Worm (Caenorhabditis elegans) whole organism, midembryonic: Measurements from ENCODE around the gene nhr-231.

Source experiments
- T22C8.4 ChIP-seq: fragments of 200-800 bp; sonication (Bioruptor generic); IDR thresholded peaks from 2 replicates; pipeline ENCODE4 v1.3.6; 2022; ENCODE audit warnings: missing genetic modification characterization, missing compliant biosample characterization
- cog-1 ChIP-seq: sonication (generic microtip); optimal IDR thresholded peaks from 2 replicates; lab custom pipeline; 2016; ENCODE audit warnings: missing genetic modification characterization, missing compliant biosample characterization
- flt-1 ChIP-seq: fragments of 200-800 bp; sonication (Bioruptor generic); IDR thresholded peaks from 2 replicates; pipeline ENCODE4 v1.3.6; 2022; ENCODE audit warnings: missing genetic modification characterization, missing compliant biosample characterization
- klf-2 ChIP-seq: fragments of 200-800 bp; sonication (Bioruptor generic); conservative IDR thresholded peaks from 2 replicates; pipeline ENCODE4 v1.3.6; 2022; ENCODE audit warnings: missing genetic modification reagents, missing genetic modification characterization, missing compliant biosample characterization
- med-1 ChIP-seq: sonication (generic microtip); optimal IDR thresholded peaks from 2 replicates; lab custom pipeline; 2017; ENCODE audit warnings: missing genetic modification characterization, mild to moderate bottlenecking, missing compliant biosample characterization, antibody characterized with exemption, missing genetic modification reagents; ENCODE audit not compliant: insufficient read depth
- ref-1 ChIP-seq: fragments of 200-800 bp; sonication (Bioruptor generic); conservative IDR thresholded peaks from 2 replicates; pipeline ENCODE4 v1.3.6; 2022; ENCODE audit warnings: missing genetic modification reagents, missing genetic modification characterization, missing compliant biosample characterization
- tab-1 ChIP-seq: fragments of 200-800 bp; sonication (Bioruptor generic); IDR thresholded peaks from 2 replicates; pipeline ENCODE4 v1.3.6; 2022; ENCODE audit warnings: missing genetic modification characterization, missing compliant biosample characterization
- ztf-23 ChIP-seq: fragments of 200-800 bp; sonication (Bioruptor generic); IDR thresholded peaks from 2 replicates; pipeline ENCODE4 v1.3.6; 2022; ENCODE audit warnings: missing genetic modification reagents, missing genetic modification characterization, missing compliant biosample characterization
- ztf-29 ChIP-seq: fragments of 200-800 bp; sonication (Bioruptor generic); IDR thresholded peaks from 2 replicates; pipeline ENCODE4 v1.3.6; 2022; ENCODE audit warnings: missing genetic modification reagents, missing genetic modification characterization, missing compliant biosample characterization

Gene nhr-231

DNA sequence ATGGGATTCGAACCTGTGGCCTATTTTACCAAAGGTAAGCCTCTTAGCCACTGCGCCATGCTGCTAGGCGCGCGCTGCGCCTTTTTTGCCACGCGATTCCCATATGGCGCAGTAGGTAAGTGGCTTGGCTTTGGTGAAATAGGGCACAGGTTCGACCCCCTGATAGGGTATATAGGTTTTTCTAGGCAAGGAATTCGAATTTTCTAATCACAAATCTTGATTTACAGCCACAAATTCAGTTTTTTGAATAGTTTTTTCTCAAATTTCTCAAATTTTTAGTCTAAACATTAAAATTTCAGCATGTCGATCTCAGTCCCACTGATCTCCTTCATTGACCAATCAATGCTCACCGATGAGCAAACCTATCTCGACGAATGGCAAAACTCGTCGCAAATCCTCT is 19.9 kb downstream of the nhr-231 start, which contains the start of gene C54E10.3:
C54E10.3 (plus strand) TSS at position 301 of the 400 bp plus-strand sequence.
- TF ChIP-seq med-1 (GFP tag; lab: Kevin White, UChicago): no peak
- TF ChIP-seq tab-1: no peak

DNA sequence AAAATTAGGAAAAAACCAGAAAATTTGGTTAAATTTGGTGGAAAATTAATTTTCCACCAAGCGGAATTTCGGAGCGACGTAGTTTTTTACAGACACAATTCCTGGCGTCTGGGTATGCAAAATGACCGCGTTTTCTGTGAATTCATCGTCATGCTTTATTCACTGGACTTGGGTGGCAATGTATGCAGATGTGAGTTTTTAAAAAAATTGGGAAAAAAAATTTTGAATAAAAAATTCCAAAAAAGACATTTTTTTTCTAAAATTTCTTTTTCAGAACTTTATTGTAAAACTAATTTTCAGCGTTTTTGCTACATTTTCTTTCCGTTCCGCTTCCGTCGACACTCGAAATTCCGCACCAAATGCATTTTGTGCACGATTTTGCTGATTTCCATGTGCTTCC is 20.6 kb downstream of the nhr-231 start, which contains the start of gene C54E10.7:
C54E10.7 (plus strand) TSS at position 301 of the 400 bp plus-strand sequence.
- no peak for TF ChIP-seq ref-1
- no peak for TF ChIP-seq klf-2 (GFP tag; lab: Robert Waterston, UW)
- TF ChIP-seq T22C8.4 (GFP tag; lab: Robert Waterston, UW): no peak
- no peak for TF ChIP-seq cog-1 (tag; lab: Kevin White, UChicago)
- no peak for TF ChIP-seq flt-1 (GFP tag; lab: Robert Waterston, UW)
- TF ChIP-seq ztf-29 (GFP tag; lab: Robert Waterston, UW): no peak
- no peak for TF ChIP-seq tab-1

DNA sequence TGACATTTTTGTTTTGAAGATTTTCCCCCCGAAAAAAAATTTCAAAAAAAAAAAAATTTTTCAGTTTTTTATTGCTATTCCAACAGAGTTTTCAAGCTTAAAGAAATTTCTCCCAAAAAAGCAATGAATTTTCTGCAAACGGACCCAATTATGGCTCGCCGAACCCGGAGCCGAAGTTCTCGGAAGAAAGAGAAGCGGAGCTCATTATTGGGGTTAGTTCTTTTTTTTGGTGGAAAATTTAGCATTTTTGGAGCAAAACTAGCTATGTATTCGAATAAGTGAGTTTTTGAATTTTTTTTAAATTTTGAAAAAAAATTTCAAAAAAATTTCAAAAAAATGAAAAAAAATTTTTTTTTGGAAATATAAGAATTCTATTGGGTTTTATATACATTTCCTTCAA is 28.9 kb downstream of the nhr-231 start, which contains the start of gene ncs-5:
ncs-5 (plus strand) TSS at position 124 of the 400 bp plus-strand sequence.
- TF ChIP-seq ref-1: no peak
- TF ChIP-seq tab-1: no peak
- no peak for TF ChIP-seq med-1 (GFP tag; lab: Kevin White, UChicago)
- TF ChIP-seq ztf-23 (GFP tag; lab: Robert Waterston, UW): no peak
- TF ChIP-seq flt-1 (GFP tag; lab: Robert Waterston, UW): no peak
- no peak for TF ChIP-seq klf-2 (GFP tag; lab: Robert Waterston, UW)
- no peak for TF ChIP-seq ztf-29 (GFP tag; lab: Robert Waterston, UW)
- no peak for TF ChIP-seq cog-1 (tag; lab: Kevin White, UChicago)
- TF ChIP-seq T22C8.4 (GFP tag; lab: Robert Waterston, UW): no peak

DNA sequence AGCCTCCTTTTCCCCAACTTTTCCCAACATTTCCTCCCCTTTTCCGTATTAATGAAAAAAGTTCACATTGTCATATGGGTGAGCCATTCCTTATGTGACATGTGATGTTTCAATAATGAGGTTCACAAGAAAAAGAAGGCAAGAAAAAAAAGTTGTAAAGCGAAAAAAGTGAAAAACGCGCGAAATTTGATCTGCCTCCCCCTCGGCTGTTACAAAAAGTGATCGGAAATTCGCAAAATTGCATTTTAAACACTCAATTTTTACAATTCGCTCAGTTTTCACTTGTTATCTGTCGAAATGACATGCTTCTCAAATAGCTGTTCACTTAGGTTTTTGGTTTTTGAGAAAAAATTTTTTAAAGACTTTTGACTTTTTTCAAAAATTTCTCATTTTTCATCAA is 30.8 kb downstream of the nhr-231 start:
- TF ChIP-seq tab-1: no peak

DNA sequence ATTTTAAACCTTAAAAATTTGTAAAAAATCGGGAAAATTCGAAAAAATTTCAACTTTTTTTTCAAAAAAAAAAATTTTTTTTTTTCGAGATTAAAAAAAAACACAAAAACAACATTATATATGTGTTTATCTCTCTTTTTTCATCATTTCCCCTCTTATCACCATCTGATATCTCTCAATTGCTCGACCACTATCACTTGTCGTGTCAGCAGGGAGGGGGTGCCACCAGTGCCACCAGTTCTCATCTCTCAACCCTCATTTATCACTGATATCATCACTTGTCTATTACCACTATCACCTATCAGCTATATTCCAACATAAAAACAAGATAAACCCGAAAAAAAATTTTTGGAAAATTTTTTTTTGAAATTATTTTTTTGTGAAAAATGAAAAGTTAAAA is 35.7 kb downstream of the nhr-231 start:
- TF ChIP-seq T22C8.4 (GFP tag; lab: Robert Waterston, UW) (no peak), tab-1 (no peak), ref-1 (no peak), ztf-29 (GFP tag; lab: Robert Waterston, UW) (no peak), med-1 (GFP tag; lab: Kevin White, UChicago) (no peak), flt-1 (GFP tag; lab: Robert Waterston, UW) (no peak), klf-2 (GFP tag; lab: Robert Waterston, UW) (no peak), cog-1 (tag; lab: Kevin White, UChicago) (no peak), ztf-23 (GFP tag; lab: Robert Waterston, UW) (no peak)

DNA sequence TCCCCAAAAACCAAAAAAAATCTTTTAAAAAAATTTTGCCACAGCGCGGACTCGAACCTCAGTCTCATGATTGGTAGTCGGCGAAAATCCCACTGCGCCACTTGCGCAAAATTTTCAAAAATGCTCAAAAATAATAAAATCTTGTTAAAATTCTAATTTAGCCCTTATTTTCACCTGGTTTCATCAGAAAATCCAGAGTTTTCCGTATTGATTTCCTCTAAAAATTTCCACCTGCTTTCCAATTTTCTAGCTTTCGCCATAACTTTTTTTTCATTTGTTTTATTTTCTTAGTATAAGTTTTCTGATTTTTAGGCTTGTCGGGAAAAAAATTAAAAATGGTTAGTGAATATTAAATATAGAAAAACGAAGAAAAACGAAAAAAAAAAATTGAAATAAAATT is 36.6 kb downstream of the nhr-231 start:
- TF ChIP-seq ztf-23 (GFP tag; lab: Robert Waterston, UW) (no peak), cog-1 (tag; lab: Kevin White, UChicago) (no peak), flt-1 (GFP tag; lab: Robert Waterston, UW) (no peak), T22C8.4 (GFP tag; lab: Robert Waterston, UW) (no peak), med-1 (GFP tag; lab: Kevin White, UChicago) (no peak), ztf-29 (GFP tag; lab: Robert Waterston, UW) (no peak), tab-1 (no peak), ref-1 (no peak), klf-2 (GFP tag; lab: Robert Waterston, UW) (no peak)

DNA sequence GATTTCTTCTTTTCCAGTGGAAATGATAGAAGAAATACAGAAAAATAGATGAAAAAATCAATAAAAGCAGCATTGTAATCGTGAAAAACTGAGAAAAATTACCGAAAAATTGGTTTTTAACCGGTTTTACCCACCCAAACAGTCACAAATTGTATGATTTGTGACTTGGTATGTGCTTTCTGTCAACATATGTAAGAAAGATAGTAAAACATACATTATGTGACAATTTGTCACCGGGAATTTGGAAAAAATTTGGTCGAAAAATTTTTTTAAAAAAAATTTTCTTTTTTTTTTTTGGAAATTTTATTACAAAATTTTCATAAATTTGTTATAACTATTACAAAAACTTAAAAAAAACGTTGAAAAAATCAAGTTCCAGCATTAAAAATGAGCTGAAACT is 46.4 kb downstream of the nhr-231 start, which contains the start of gene cyp-33D3:
cyp-33D3 (minus strand) TSS at position 101 of the 400 bp plus-strand sequence.
- TF ChIP-seq cog-1 (tag; lab: Kevin White, UChicago) (no peak), T22C8.4 (GFP tag; lab: Robert Waterston, UW) (peak; percentile 16; the same call in 1 of the 2 replicates)

DNA sequence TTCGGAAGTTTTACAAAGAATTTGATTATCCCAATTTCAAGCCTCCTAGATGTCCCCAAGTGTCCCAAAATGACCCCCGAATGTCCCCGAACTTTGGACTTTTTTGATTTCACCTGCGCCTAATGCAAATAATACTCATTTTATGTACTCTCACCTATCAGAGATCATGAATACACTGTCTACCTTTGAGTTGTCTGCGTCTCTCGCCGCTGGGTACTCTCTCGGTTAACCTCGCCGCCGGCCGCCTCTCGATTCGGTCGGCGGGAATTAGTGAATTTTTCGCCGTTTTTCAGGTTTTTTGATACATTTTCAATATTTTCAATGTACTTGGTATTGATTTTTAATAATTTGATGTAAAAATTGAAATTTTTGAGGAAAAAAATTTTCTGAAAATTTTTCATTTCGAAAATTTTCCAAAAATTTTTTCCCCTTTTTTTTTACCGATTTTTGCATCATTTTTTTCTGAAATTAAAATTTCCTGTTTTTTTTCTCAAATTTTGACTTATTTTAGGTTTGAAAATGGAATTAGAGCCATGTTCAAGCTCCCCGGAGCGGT is 48.1 kb downstream of the nhr-231 start, which contains the start of gene nhr-65:
nhr-65 (plus strand) TSS at position 506 of the 556 bp plus-strand sequence.
- TF ChIP-seq T22C8.4 (GFP tag; lab: Robert Waterston, UW) (no peak), tab-1 (no peak), ztf-23 (GFP tag; lab: Robert Waterston, UW) (no peak), flt-1 (GFP tag; lab: Robert Waterston, UW) (no peak), ztf-29 (GFP tag; lab: Robert Waterston, UW) (no peak), klf-2 (GFP tag; lab: Robert Waterston, UW) (no peak), med-1 (GFP tag; lab: Kevin White, UChicago) (no peak), ref-1 (no peak), cog-1 (tag; lab: Kevin White, UChicago) (no peak)

DNA sequence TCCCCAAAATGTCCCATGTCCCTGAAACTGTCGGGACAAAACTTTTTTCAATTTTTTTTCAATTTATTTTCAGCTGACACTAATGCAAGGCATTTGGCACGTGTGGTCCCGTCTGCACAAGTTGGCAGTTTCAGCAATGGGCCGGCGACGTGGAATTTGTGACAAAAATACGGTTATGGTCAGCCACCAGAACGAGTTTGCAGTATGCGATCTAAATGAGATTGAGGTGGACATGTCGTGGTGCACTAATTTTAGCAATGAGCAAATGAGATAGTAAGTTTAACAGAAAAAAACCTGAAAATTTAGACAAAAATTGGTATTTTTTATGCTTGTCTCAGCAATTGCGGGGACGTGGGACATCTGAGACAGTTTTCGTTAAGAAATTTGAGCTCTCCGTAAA is 51.7 kb downstream of the nhr-231 start:
- no peak for TF ChIP-seq ref-1
- TF ChIP-seq klf-2 (GFP tag; lab: Robert Waterston, UW): no peak
- no peak for TF ChIP-seq ztf-29 (GFP tag; lab: Robert Waterston, UW)
